Fruit fly (Drosophila melanogaster) whole organism, embryonic: ENCODE measurements around the gene NFAT.

ENCODE experiments used
- Abd-B ChIP-seq: fragments of 200-800 bp; sonication (Bioruptor generic); optimal IDR thresholded peaks from 2 replicates; lab custom pipeline; 2018; ENCODE audit warnings: missing biosample characterization, mild to moderate bottlenecking, missing genetic modification characterization, moderate library complexity
- CG10462 ChIP-seq: fragments of 200-800 bp; sonication (Bioruptor generic); optimal IDR thresholded peaks from 2 replicates; lab custom pipeline; 2016; ENCODE audit warnings: missing biosample characterization, missing genetic modification characterization
- CG10543 ChIP-seq: fragments of 200-800 bp; sonication (Bioruptor generic); optimal IDR thresholded peaks from 3 replicates; lab custom pipeline; 2017; ENCODE audit warnings: missing biosample characterization, mild to moderate bottlenecking, missing genetic modification characterization, moderate library complexity
- CG10959 ChIP-seq: fragments of 200-800 bp; sonication (Bioruptor generic); IDR thresholded peaks from 2 replicates; pipeline ENCODE4 v1.3.6; 2022; ENCODE audit warnings: missing biosample characterization, missing genetic modification characterization
- CG12071 ChIP-seq: fragments of 200-800 bp; sonication (Bioruptor generic); optimal IDR thresholded peaks from 3 replicates; lab custom pipeline; 2018; ENCODE audit warnings: missing biosample characterization, mild to moderate bottlenecking, missing genetic modification characterization
- CG12299 ChIP-seq: fragments of 200-800 bp; sonication (Bioruptor generic); optimal IDR thresholded peaks from 2 replicates; lab custom pipeline; 2018; ENCODE audit warnings: missing biosample characterization, mild to moderate bottlenecking, missing genetic modification characterization
- CG15514 ChIP-seq: fragments of 200-800 bp; sonication (Bioruptor generic); optimal IDR thresholded peaks from 3 replicates; lab custom pipeline; 2017; ENCODE audit warnings: missing biosample characterization, missing genetic modification characterization, mild to moderate bottlenecking, moderate library complexity, missing genetic modification reagents
- CG18262 ChIP-seq: fragments of 200-800 bp; optimal IDR thresholded peaks from 3 replicates; lab custom pipeline; 2019; ENCODE audit warnings: missing biosample characterization, mild to moderate bottlenecking, missing genetic modification characterization, moderate library complexity
- CG30020 ChIP-seq: fragments of 200-800 bp; optimal IDR thresholded peaks from 2 replicates; lab custom pipeline; 2019; ENCODE audit warnings: missing biosample characterization, mild to moderate bottlenecking, missing genetic modification characterization, moderate library complexity
- CG3281 ChIP-seq: fragments of 200-800 bp; sonication (Bioruptor generic); optimal IDR thresholded peaks from 3 replicates; lab custom pipeline; 2017; ENCODE audit warnings: missing biosample characterization, mild to moderate bottlenecking, missing genetic modification characterization
- CG4282 ChIP-seq: fragments of 200-800 bp; sonication (Bioruptor generic); optimal IDR thresholded peaks from 2 replicates; lab custom pipeline; 2016; ENCODE audit warnings: missing biosample characterization, missing genetic modification characterization
- CG4820 ChIP-seq: fragments of 200-800 bp; sonication (Bioruptor generic); optimal IDR thresholded peaks from 3 replicates; lab custom pipeline; 2016; ENCODE audit warnings: missing biosample characterization, missing genetic modification characterization
- CG5180 ChIP-seq: fragments of 200-800 bp; sonication (Bioruptor generic); optimal IDR thresholded peaks from 3 replicates; lab custom pipeline; 2017; ENCODE audit warnings: missing biosample characterization, missing genetic modification characterization, mild to moderate bottlenecking, moderate library complexity, missing genetic modification reagents
- CG7372 ChIP-seq: fragments of 200-800 bp; sonication (Bioruptor generic); IDR thresholded peaks from 2 replicates; pipeline ENCODE4 v1.3.6; 2022; ENCODE audit warnings: missing biosample characterization, missing genetic modification characterization
- CG7556 ChIP-seq: fragments of 200-800 bp; sonication (Bioruptor generic); optimal IDR thresholded peaks from 2 replicates; lab custom pipeline; 2017; ENCODE audit warnings: missing biosample characterization, mild to moderate bottlenecking, missing genetic modification characterization
- CG7745 ChIP-seq: fragments of 200-800 bp; sonication (Bioruptor generic); optimal IDR thresholded peaks from 2 replicates; lab custom pipeline; 2018; ENCODE audit warnings: missing biosample characterization, mild to moderate bottlenecking, missing genetic modification characterization, moderate library complexity
- CG7928 ChIP-seq: fragments of 200-800 bp; sonication (Bioruptor generic); optimal IDR thresholded peaks from 2 replicates; lab custom pipeline; 2017; ENCODE audit warnings: missing biosample characterization, mild to moderate bottlenecking, missing genetic modification characterization
- CG8281 ChIP-seq: fragments of 200-800 bp; sonication (Bioruptor generic); optimal IDR thresholded peaks from 2 replicates; lab custom pipeline; 2018; ENCODE audit warnings: missing biosample characterization, mild to moderate bottlenecking, missing genetic modification characterization, moderate library complexity
- CG8944 ChIP-seq: fragments of 200-800 bp; sonication (Bioruptor generic); optimal IDR thresholded peaks from 3 replicates; lab custom pipeline; 2016; ENCODE audit warnings: missing biosample characterization, missing genetic modification characterization
- CG9797 ChIP-seq: fragments of 200-800 bp; sonication (Bioruptor generic); optimal IDR thresholded peaks from 3 replicates; lab custom pipeline; 2018; ENCODE audit warnings: missing biosample characterization, mild to moderate bottlenecking, missing genetic modification characterization
- Ets97D ChIP-seq: fragments of 200-800 bp; sonication (Bioruptor generic); optimal IDR thresholded peaks from 3 replicates; lab custom pipeline; 2016; ENCODE audit warnings: missing biosample characterization, missing genetic modification characterization
- Mad ChIP-seq: fragments of 200-800 bp; sonication (Bioruptor generic); optimal IDR thresholded peaks from 2 replicates; lab custom pipeline; 2016; ENCODE audit warnings: missing biosample characterization, missing genetic modification characterization
- Med ChIP-seq: fragments of 200-800 bp; sonication (Bioruptor generic); peaks from one replicate; lab custom pipeline; 2016; ENCODE audit warnings: missing biosample characterization, missing genetic modification characterization, mild to moderate bottlenecking, inconsistent platforms, moderate library complexity
- Meics ChIP-seq: fragments of 200-800 bp; sonication (Bioruptor generic); optimal IDR thresholded peaks from 2 replicates; lab custom pipeline; 2017; ENCODE audit warnings: missing biosample characterization, mild to moderate bottlenecking, missing genetic modification characterization
- Oaz ChIP-seq: fragments of 200-800 bp; sonication (Bioruptor generic); IDR thresholded peaks from 2 replicates; pipeline ENCODE4 v1.3.6; 2022; ENCODE audit warnings: missing biosample characterization, missing genetic modification characterization
- Poxn ChIP-seq: fragments of 200-800 bp; sonication (Bioruptor generic); IDR thresholded peaks from 2 replicates; pipeline ENCODE4 v1.3.6; 2022; ENCODE audit warnings: missing biosample characterization, missing genetic modification characterization
- abd-A ChIP-seq: fragments of 200-800 bp; sonication (Bioruptor generic); optimal IDR thresholded peaks from 3 replicates; lab custom pipeline; 2019; ENCODE audit warnings: missing biosample characterization, mild to moderate bottlenecking, missing genetic modification characterization, moderate library complexity
- bowl ChIP-seq: fragments of 200-800 bp; sonication (Bioruptor generic); IDR thresholded peaks from 2 replicates; pipeline ENCODE4 v1.3.6; 2022; ENCODE audit warnings: missing biosample characterization, missing genetic modification characterization
- btn ChIP-seq: fragments of 200-800 bp; sonication (Bioruptor generic); optimal IDR thresholded peaks from 2 replicates; lab custom pipeline; 2016; ENCODE audit warnings: missing biosample characterization, missing genetic modification characterization
- caup ChIP-seq: fragments of 200-800 bp; sonication (Bioruptor generic); optimal IDR thresholded peaks from 3 replicates; lab custom pipeline; 2017; ENCODE audit warnings: missing biosample characterization, mild to moderate bottlenecking, missing genetic modification characterization, moderate library complexity; ENCODE audit not compliant: severe bottlenecking
- chif ChIP-seq, 2 experiments: fragments of 200-800 bp; sonication (Bioruptor generic); optimal IDR thresholded peaks; 3 replicates each; lab custom pipeline; 2016; ENCODE audit warnings: missing biosample characterization in 2 of 2, missing genetic modification characterization in 2 of 2
- ci ChIP-seq: fragments of 200-800 bp; sonication (Bioruptor generic); IDR thresholded peaks from 3 replicates; pipeline ENCODE4 v1.3.6; 2022; ENCODE audit warnings: missing biosample characterization, missing genetic modification characterization
- crol ChIP-seq: fragments of 200-800 bp; sonication (Bioruptor generic); IDR thresholded peaks from 2 replicates; pipeline ENCODE4 v1.3.6; 2022; ENCODE audit warnings: missing biosample characterization, missing genetic modification characterization
- crp ChIP-seq, 2 experiments: fragments of 200-800 bp; sonication (Bioruptor generic); optimal IDR thresholded peaks; 2 replicates in 1 of 2; 3 replicates in 1 of 2; lab custom pipeline; 2017; ENCODE audit warnings: missing biosample characterization in 2 of 2, missing genetic modification characterization in 2 of 2, mild to moderate bottlenecking in 1 of 2, moderate library complexity in 1 of 2
- dm ChIP-seq: fragments of 200-800 bp; sonication (Bioruptor generic); optimal IDR thresholded peaks from 3 replicates; lab custom pipeline; 2016; ENCODE audit warnings: missing biosample characterization, missing genetic modification characterization
- esg ChIP-seq: fragments of 200-800 bp; sonication (Bioruptor generic); conservative IDR thresholded peaks from 2 replicates; pipeline ENCODE4 v1.3.6; 2022; ENCODE audit warnings: missing biosample characterization, missing genetic modification characterization
- eyg ChIP-seq: fragments of 200-800 bp; sonication (Bioruptor generic); optimal IDR thresholded peaks from 3 replicates; lab custom pipeline; 2016; ENCODE audit warnings: missing biosample characterization, missing genetic modification characterization
- fd96Cb ChIP-seq: fragments of 200-800 bp; sonication (Bioruptor generic); optimal IDR thresholded peaks from 2 replicates; lab custom pipeline; 2018; ENCODE audit warnings: missing biosample characterization, mild to moderate bottlenecking, missing genetic modification characterization, moderate library complexity
- fu2 ChIP-seq: fragments of 200-800 bp; sonication (Bioruptor generic); optimal IDR thresholded peaks from 2 replicates; lab custom pipeline; 2016; ENCODE audit warnings: missing biosample characterization, missing genetic modification characterization
- pb ChIP-seq: fragments of 200-800 bp; sonication (Bioruptor generic); optimal IDR thresholded peaks from 3 replicates; lab custom pipeline; 2016; ENCODE audit warnings: missing biosample characterization, missing genetic modification characterization
- peb ChIP-seq: fragments of 200-800 bp; sonication (Bioruptor generic); IDR thresholded peaks from 2 replicates; pipeline ENCODE4 v1.3.6; 2022; ENCODE audit warnings: missing biosample characterization, missing genetic modification characterization
- pho ChIP-seq: fragments of 200-800 bp; sonication (Bioruptor generic); optimal IDR thresholded peaks from 2 replicates; lab custom pipeline; 2016; ENCODE audit warnings: missing biosample characterization, missing genetic modification characterization
- schlank ChIP-seq: fragments of 200-800 bp; sonication (Bioruptor generic); optimal IDR thresholded peaks from 2 replicates; lab custom pipeline; 2018; ENCODE audit warnings: missing biosample characterization, mild to moderate bottlenecking, missing genetic modification characterization
- scrt ChIP-seq: fragments of 200-800 bp; sonication (Bioruptor generic); optimal IDR thresholded peaks from 2 replicates; lab custom pipeline; 2018; ENCODE audit warnings: missing biosample characterization, mild to moderate bottlenecking, missing genetic modification characterization, moderate library complexity
- sd ChIP-seq: fragments of 200-800 bp; sonication (Bioruptor generic); optimal IDR thresholded peaks from 3 replicates; lab custom pipeline; 2018; ENCODE audit warnings: missing biosample characterization, mild to moderate bottlenecking, missing genetic modification characterization, moderate library complexity
- sens-2 ChIP-seq: fragments of 200-800 bp; sonication (Bioruptor generic); IDR thresholded peaks from 2 replicates; pipeline ENCODE4 v1.3.6; 2022; ENCODE audit warnings: missing biosample characterization, missing genetic modification characterization
- tap ChIP-seq: fragments of 200-800 bp; optimal IDR thresholded peaks from 3 replicates; lab custom pipeline; 2019; ENCODE audit warnings: missing biosample characterization, mild to moderate bottlenecking, missing genetic modification characterization, moderate library complexity
- usp ChIP-seq: fragments of >200 bp; optimal IDR thresholded peaks from 2 replicates; lab custom pipeline; 2017; ENCODE audit warnings: missing biosample characterization, missing genetic modification characterization
- zfh2 ChIP-seq: fragments of 200-800 bp; sonication (Bioruptor generic); optimal IDR thresholded peaks from 2 replicates; lab custom pipeline; 2016; ENCODE audit warnings: missing biosample characterization, missing genetic modification characterization

NFAT gene

DNA sequence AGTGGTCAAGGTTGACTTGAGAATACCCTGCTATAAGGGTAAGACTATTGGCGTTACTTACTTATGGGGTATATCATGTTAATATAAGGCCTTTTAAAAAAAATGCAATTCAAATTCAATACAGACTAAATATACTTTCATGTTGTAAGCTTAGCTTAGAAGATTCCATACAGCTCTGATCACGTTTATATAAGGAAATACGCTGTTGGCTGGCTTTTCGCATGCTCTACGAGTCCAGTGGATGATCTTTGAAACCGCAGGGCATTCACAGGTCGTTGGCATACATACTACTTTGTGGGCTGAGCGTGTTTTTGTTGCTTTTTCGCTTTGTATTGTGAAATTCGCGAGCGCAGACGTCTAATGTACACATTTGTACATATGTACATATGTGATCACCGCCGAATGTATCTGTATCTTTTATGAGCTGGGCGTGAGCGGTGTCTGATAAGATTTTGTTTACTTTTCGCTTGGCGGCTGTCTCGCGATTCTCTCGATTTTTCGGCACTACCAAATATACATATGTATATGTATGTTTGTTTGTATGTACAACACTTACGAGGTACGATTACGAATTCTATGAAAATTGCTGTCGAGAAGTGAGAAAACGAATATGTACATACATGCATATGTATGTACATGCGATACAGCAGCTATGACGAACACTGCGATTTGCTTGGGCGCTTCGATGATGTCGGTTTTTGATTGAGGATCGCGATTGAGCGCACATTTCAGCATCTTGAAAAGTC, 9.9 kb downstream of the NFAT start (continued):
- TF ChIP-seq scrt (GFP tag; lab: Kevin White, UChicago) (peak; percentile 42), CG7745 (no peak), bowl (GFP tag; lab: Robert Waterston, UW) (no peak), peb (GFP tag; lab: Robert Waterston, UW) (no peak), CG4820 (GFP tag; lab: Kevin White, UChicago) (no peak), CG12071 (GFP tag; lab: Kevin White, UChicago) (peak; percentile 66), usp (GFP tag; lab: Kevin White, UChicago) (no peak), Oaz (no peak), caup (GFP tag; lab: Kevin White, UChicago) (peak; percentile 71), Ets97D (GFP tag; lab: Kevin White, UChicago) (no peak), crol (GFP tag; lab: Robert Waterston, UW) (no peak), sens-2 (GFP tag; lab: Robert Waterston, UW) (no peak), Mad (no peak), CG4282 (GFP tag; lab: Kevin White, UChicago) (no peak), pho (peak; percentile 65), crp (GFP tag; optimal IDR thresholded peaks at IDR 0.05; lab: Kevin White, UChicago) (no peak), CG8944 (GFP tag; lab: Kevin White, UChicago) (peak; percentile 8), CG7928 (GFP tag; lab: Kevin White, UChicago) (no peak), Meics (peak; percentile 65), sd (peak; percentile 42), CG10462 (no peak), fd96Cb (tag; lab: Kevin White, UChicago) (no peak), abd-A (tag; lab: Kevin White, UChicago) (peak; percentile 52), CG7556 (GFP tag; lab: Kevin White, UChicago) (peak; percentile 50), CG15514 (GFP tag; lab: Kevin White, UChicago) (peak; percentile 55), CG7372 (GFP tag; lab: Robert Waterston, UW) (0 out of 2 replicates have a peak, but pooled peaks have one; percentile 18), chif (GFP tag; optimal IDR thresholded peaks at IDR 0.05; lab: Kevin White, UChicago) (peak in 1 of 2 experiments; percentile 14), schlank (tag; lab: Kevin White, UChicago) (peak; percentile 55), btn (GFP tag; lab: Kevin White, UChicago) (no peak), dm (GFP tag; lab: Kevin White, UChicago) (peak; percentile 4), CG8281 (no peak), fu2 (GFP tag; lab: Kevin White, UChicago) (peak; percentile 20), esg (GFP tag; lab: Robert Waterston, UW) (0 out of 2 replicates have a peak, but pooled peaks have one; percentile 17), CG18262 (tag; lab: Kevin White, UChicago) (peak; percentile 18), tap (no peak), CG9797 (GFP tag; lab: Kevin White, UChicago) (no peak), CG30020 (no peak), CG10959 (GFP tag; lab: Robert Waterston, UW) (no peak), Med (GFP tag; lab: Kevin White, UChicago) (peak; percentile 91), ci (GFP tag; lab: Robert Waterston, UW) (peak; percentile 64; the same call in 2 of the 3 replicates), pb (GFP tag; lab: Kevin White, UChicago) (no peak), zfh2 (GFP tag; lab: Kevin White, UChicago) (peak; percentile 71), CG10543 (GFP tag; lab: Kevin White, UChicago) (peak; percentile 89), Abd-B (GFP tag; lab: Kevin White, UChicago) (no peak), eyg (no peak), Poxn (no peak), CG5180 (GFP tag; lab: Kevin White, UChicago) (peak; percentile 50), CG3281 (GFP tag; lab: Kevin White, UChicago) (peak; percentile 64), CG12299 (tag; lab: Kevin White, UChicago) (peak; percentile 53)
